Worm (Caenorhabditis elegans) whole organism, late embryonic: ENCODE results near the gene C31E10.11.

Experiments
- C08G9.2 ChIP-seq: sonication (generic microtip); optimal IDR thresholded peaks from 2 replicates; lab custom pipeline; 2016; ENCODE audit warnings: mild to moderate bottlenecking, missing genetic modification characterization, moderate library complexity, missing compliant biosample characterization
- F13H6.1 ChIP-seq: sonication (generic microtip); optimal IDR thresholded peaks from 2 replicates; lab custom pipeline; 2016; ENCODE audit warnings: missing genetic modification characterization, missing compliant biosample characterization
- K09A11.1 ChIP-seq: sonication (generic microtip); optimal IDR thresholded peaks from 2 replicates; lab custom pipeline; 2017; ENCODE audit warnings: antibody characterized with exemption, mild to moderate bottlenecking, missing genetic modification characterization, missing compliant biosample characterization; ENCODE audit not compliant: insufficient read depth
- T23F11.4 ChIP-seq: fragments of 200-800 bp; sonication (Bioruptor generic); optimal IDR thresholded peaks from 2 replicates; lab custom pipeline; 2018; ENCODE audit warnings: mild to moderate bottlenecking, missing genetic modification characterization, missing compliant biosample characterization
- Y22D7AL.16 ChIP-seq: sonication (generic microtip); optimal IDR thresholded peaks from 2 replicates; lab custom pipeline; 2016; ENCODE audit warnings: missing genetic modification characterization, missing compliant biosample characterization
- ahr-1 ChIP-seq: sonication (generic microtip); optimal IDR thresholded peaks from 2 replicates; lab custom pipeline; 2016; ENCODE audit warnings: missing genetic modification characterization, missing compliant biosample characterization
- ama-1 ChIP-seq: fragments of 150-350 bp; optimal IDR thresholded peaks from 2 replicates; lab custom pipeline; 2014
- ceh-18 ChIP-seq: sonication (generic microtip); optimal IDR thresholded peaks from 2 replicates; lab custom pipeline; 2016; ENCODE audit warnings: missing genetic modification characterization, missing compliant biosample characterization
- ceh-19 ChIP-seq: fragments of 200-800 bp; sonication (Bioruptor generic); optimal IDR thresholded peaks from 2 replicates; lab custom pipeline; 2018; ENCODE audit warnings: mild to moderate bottlenecking, missing genetic modification characterization, missing compliant biosample characterization
- ceh-30 ChIP-seq: fragments of 150-350 bp; optimal IDR thresholded peaks from 2 replicates; lab custom pipeline; 2014; ENCODE audit warnings: missing biosample characterization, missing genetic modification characterization
- ceh-31 ChIP-seq: sonication (generic microtip); optimal IDR thresholded peaks from 2 replicates; lab custom pipeline; 2016; ENCODE audit warnings: missing genetic modification characterization, missing compliant biosample characterization
- ceh-34 ChIP-seq: sonication (generic microtip); optimal IDR thresholded peaks from 2 replicates; lab custom pipeline; 2016; ENCODE audit warnings: mild to moderate bottlenecking, missing genetic modification characterization, missing compliant biosample characterization
- ceh-45 ChIP-seq: fragments of 200-800 bp; sonication (Bioruptor generic); IDR thresholded peaks from 2 replicates; pipeline ENCODE4 v1.3.6; 2022; ENCODE audit warnings: missing genetic modification reagents, missing genetic modification characterization, missing compliant biosample characterization
- ceh-48 ChIP-seq: sonication (generic microtip); optimal IDR thresholded peaks from 2 replicates; lab custom pipeline; 2016; ENCODE audit warnings: missing genetic modification characterization, inconsistent platforms, missing compliant biosample characterization
- ceh-9 ChIP-seq: sonication (generic microtip); optimal IDR thresholded peaks from 2 replicates; lab custom pipeline; 2016; ENCODE audit warnings: mild to moderate bottlenecking, missing genetic modification characterization, inconsistent platforms, missing compliant biosample characterization
- elt-2 ChIP-seq: sonication (generic microtip); optimal IDR thresholded peaks from 2 replicates; lab custom pipeline; 2016; ENCODE audit warnings: missing genetic modification reagents, missing genetic modification characterization, missing compliant biosample characterization
- elt-4 ChIP-seq: sonication (generic microtip); optimal IDR thresholded peaks from 2 replicates; lab custom pipeline; 2016; ENCODE audit warnings: missing genetic modification characterization, missing compliant biosample characterization
- ets-4 ChIP-seq: sonication (generic microtip); optimal IDR thresholded peaks from 2 replicates; lab custom pipeline; 2016; ENCODE audit warnings: missing genetic modification characterization, missing compliant biosample characterization
- eyg-1 ChIP-seq: sonication (generic microtip); optimal IDR thresholded peaks from 2 replicates; lab custom pipeline; 2016; ENCODE audit warnings: missing genotype, missing genetic modification characterization, missing compliant biosample characterization
- fax-1 ChIP-seq: sonication (generic microtip); optimal IDR thresholded peaks from 2 replicates; lab custom pipeline; 2016; ENCODE audit warnings: missing genotype, missing genetic modification characterization, missing compliant biosample characterization
- fkh-10 ChIP-seq: fragments of 150-350 bp; optimal IDR thresholded peaks from 2 replicates; lab custom pipeline; 2014; ENCODE audit warnings: missing biosample characterization, missing genetic modification reagents, missing genetic modification characterization
- fkh-6 ChIP-seq: sonication (generic microtip); optimal IDR thresholded peaks from 2 replicates; lab custom pipeline; 2016; ENCODE audit warnings: missing genetic modification characterization, missing compliant biosample characterization
- hlh-15 ChIP-seq: sonication (generic microtip); optimal IDR thresholded peaks from 2 replicates; lab custom pipeline; 2016; ENCODE audit warnings: missing genetic modification characterization, missing compliant biosample characterization
- hlh-8 ChIP-seq: sonication (generic microtip); optimal IDR thresholded peaks from 2 replicates; lab custom pipeline; 2016; ENCODE audit warnings: missing genotype, missing genetic modification characterization, missing compliant biosample characterization
- lim-6 ChIP-seq: sonication (generic microtip); optimal IDR thresholded peaks from 2 replicates; lab custom pipeline; 2016; ENCODE audit warnings: missing genetic modification characterization, missing compliant biosample characterization
- lin-11 ChIP-seq: fragments of 200-800 bp; sonication (Bioruptor generic); optimal IDR thresholded peaks from 2 replicates; lab custom pipeline; 2018; ENCODE audit warnings: mild to moderate bottlenecking, missing genetic modification characterization, missing compliant biosample characterization
- madf-2 ChIP-seq: sonication (generic microtip); optimal IDR thresholded peaks from 2 replicates; lab custom pipeline; 2017; ENCODE audit warnings: missing genetic modification characterization, missing compliant biosample characterization
- mec-3 ChIP-seq: sonication (generic microtip); optimal IDR thresholded peaks from 2 replicates; lab custom pipeline; 2016; ENCODE audit warnings: borderline replicate concordance, missing genetic modification characterization, missing compliant biosample characterization
- nfya-1 ChIP-seq: sonication (generic microtip); optimal IDR thresholded peaks from 2 replicates; lab custom pipeline; 2017; ENCODE audit warnings: missing genetic modification characterization, mild to moderate bottlenecking, missing compliant biosample characterization, antibody characterized with exemption, moderate library complexity
- nhr-232 ChIP-seq: sonication (generic microtip); optimal IDR thresholded peaks from 2 replicates; lab custom pipeline; 2016; ENCODE audit warnings: missing genetic modification characterization, missing compliant biosample characterization
- npax-4 ChIP-seq: sonication (generic microtip); optimal IDR thresholded peaks from 2 replicates; lab custom pipeline; 2016; ENCODE audit warnings: missing genetic modification characterization, missing compliant biosample characterization
- odd-2 ChIP-seq: sonication (generic microtip); optimal IDR thresholded peaks from 2 replicates; lab custom pipeline; 2017; ENCODE audit warnings: antibody characterized with exemption, mild to moderate bottlenecking, missing genetic modification characterization, missing compliant biosample characterization
- pag-3 ChIP-seq: sonication (generic microtip); optimal IDR thresholded peaks from 2 replicates; lab custom pipeline; 2016; ENCODE audit warnings: missing compliant biosample characterization, missing genetic modification characterization, borderline replicate concordance
- pax-1 ChIP-seq: fragments of 150-350 bp; optimal IDR thresholded peaks from 2 replicates; lab custom pipeline; 2014; ENCODE audit warnings: missing biosample characterization, missing genetic modification characterization
- pha-2 ChIP-seq: sonication (generic microtip); optimal IDR thresholded peaks from 2 replicates; lab custom pipeline; 2017; ENCODE audit warnings: mild to moderate bottlenecking, missing genetic modification characterization, missing compliant biosample characterization
- pha-4 ChIP-seq: fragments of 150-350 bp; optimal IDR thresholded peaks from 2 replicates; lab custom pipeline; 2018; ENCODE audit warnings: missing biosample characterization, missing genetic modification reagents, missing genetic modification characterization
- pqm-1 ChIP-seq: sonication (generic microtip); optimal IDR thresholded peaks from 2 replicates; lab custom pipeline; 2016; ENCODE audit warnings: missing genetic modification characterization, missing compliant biosample characterization
- ref-2 ChIP-seq: sonication (generic microtip); optimal IDR thresholded peaks from 2 replicates; lab custom pipeline; 2016; ENCODE audit warnings: missing genetic modification characterization, missing compliant biosample characterization
- rnt-1 ChIP-seq: sonication (generic microtip); optimal IDR thresholded peaks from 2 replicates; lab custom pipeline; 2016; ENCODE audit warnings: missing genetic modification characterization, missing compliant biosample characterization
- syd-9 ChIP-seq: sonication (generic microtip); optimal IDR thresholded peaks from 2 replicates; lab custom pipeline; 2016; ENCODE audit warnings: mild to moderate bottlenecking, missing genetic modification characterization, moderate library complexity, missing compliant biosample characterization
- tbx-2 ChIP-seq: sonication (generic microtip); optimal IDR thresholded peaks from 2 replicates; lab custom pipeline; 2016; ENCODE audit warnings: missing genetic modification characterization, missing compliant biosample characterization
- tbx-7 ChIP-seq: sonication (generic microtip); optimal IDR thresholded peaks from 2 replicates; lab custom pipeline; 2016; ENCODE audit warnings: missing genotype, missing genetic modification characterization, missing compliant biosample characterization
- ttx-3 ChIP-seq: sonication (generic microtip); optimal IDR thresholded peaks from 2 replicates; lab custom pipeline; 2016; ENCODE audit warnings: missing genetic modification reagents, missing genetic modification characterization, missing compliant biosample characterization
- unc-3 ChIP-seq, 2 experiments: fragments of 200-800 bp in 1 of 2; sonication (Bioruptor generic) in 1 of 2; sonication (generic microtip) in 1 of 2; conservative IDR thresholded peaks in 1 of 2; optimal IDR thresholded peaks in 1 of 2; 2 replicates each; pipeline versions ENCODE4 v1.3.6 to Lab custom; 2016 to 2022; ENCODE audit warnings: missing compliant biosample characterization in 2 of 2, missing genetic modification characterization in 2 of 2, missing genetic modification reagents in 1 of 2
- unc-42 ChIP-seq: sonication (generic microtip); optimal IDR thresholded peaks from 2 replicates; lab custom pipeline; 2016; ENCODE audit warnings: missing genotype, missing genetic modification characterization, missing compliant biosample characterization
- unc-55 ChIP-seq: sonication (generic microtip); optimal IDR thresholded peaks from 2 replicates; lab custom pipeline; 2017; ENCODE audit warnings: missing biosample characterization, missing genetic modification reagents, missing genetic modification characterization
- unc-86 ChIP-seq: sonication (generic microtip); optimal IDR thresholded peaks from 2 replicates; lab custom pipeline; 2016; ENCODE audit warnings: missing genetic modification characterization, missing compliant biosample characterization
- zip-5 ChIP-seq: sonication (generic microtip); optimal IDR thresholded peaks from 2 replicates; lab custom pipeline; 2016; ENCODE audit warnings: missing genetic modification characterization, missing compliant biosample characterization
- ztf-16 ChIP-seq: sonication (generic microtip); optimal IDR thresholded peaks from 2 replicates; lab custom pipeline; 2017; ENCODE audit warnings: missing genetic modification characterization, missing compliant biosample characterization

The C31E10.11 gene

ce11 chrX:13973769-13974168, 16.8 kb downstream of the C31E10.11 start:
- TF ChIP-seq unc-42 (tag; lab: Kevin White, UChicago) (peak; percentile 57), ceh-18 (tag; lab: Kevin White, UChicago) (peak; percentile 76), unc-55 (GFP tag; lab: Kevin White, UChicago) (peak; percentile 27), ceh-19 (no peak), ceh-34 (tag; lab: Kevin White, UChicago) (peak; percentile 28), ceh-31 (tag; lab: Kevin White, UChicago) (peak; percentile 13), tbx-2 (tag; lab: Kevin White, UChicago) (peak; percentile 7), ama-1 (lab: Kevin White, UChicago) (no peak)

DNA sequence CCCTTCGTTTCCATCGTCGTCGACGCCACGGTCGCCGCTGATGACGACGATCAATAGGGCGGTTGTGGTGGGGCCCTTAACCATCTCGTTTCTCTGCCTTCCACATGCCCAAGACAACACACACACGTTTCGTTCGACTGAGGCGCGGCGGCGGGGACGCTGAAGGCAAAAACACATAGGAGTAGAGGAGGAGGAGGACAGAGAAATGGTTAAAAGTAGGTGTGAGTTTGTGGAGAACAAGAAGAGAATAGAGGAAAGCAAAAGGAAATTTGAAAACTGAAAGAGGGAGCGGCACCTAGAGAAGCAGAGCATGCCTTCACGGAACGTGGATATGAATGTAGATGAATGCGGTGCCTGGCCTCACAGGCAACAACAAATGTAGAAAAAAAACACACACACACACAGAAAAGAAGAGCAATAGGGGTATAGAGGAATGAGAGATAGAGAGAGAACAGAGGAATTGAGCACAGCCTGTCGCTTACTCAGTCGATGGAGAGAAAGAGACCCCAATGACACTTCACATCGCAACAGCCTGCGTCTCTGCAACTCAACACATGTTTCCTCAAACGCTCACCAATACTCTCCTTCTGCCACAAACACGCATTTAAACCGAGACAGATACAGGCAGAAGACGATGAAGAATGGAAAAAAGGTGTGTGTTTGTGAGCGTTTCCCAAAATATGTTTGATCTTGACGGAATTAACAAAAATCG, 21.2 kb downstream of the C31E10.11 start:
- TF ChIP-seq madf-2 (tag; lab: Kevin White, UChicago) (peak; percentile 51), syd-9 (tag; lab: Kevin White, UChicago) (no peak), eyg-1 (no peak), nfya-1 (tag; lab: Kevin White, UChicago) (peak; percentile 56), pax-1 (tag; lab: Kevin White, UChicago) (no peak), K09A11.1 (tag; lab: Kevin White, UChicago) (no peak), ttx-3 (tag; lab: Kevin White, UChicago) (no peak), unc-86 (tag; lab: Kevin White, UChicago) (no peak), ztf-16 (tag; lab: Kevin White, UChicago) (peak; percentile 22), fkh-10 (GFP tag; lab: Kevin White, UChicago) (no peak), rnt-1 (tag; lab: Kevin White, UChicago) (no peak), lim-6 (tag; lab: Kevin White, UChicago) (no peak), ets-4 (peak; percentile 19), ceh-31 (tag; lab: Kevin White, UChicago) (peak; percentile 48), elt-2 (tag; lab: Kevin White, UChicago) (peak; percentile 35), npax-4 (tag; lab: Kevin White, UChicago) (no peak), ceh-45 (GFP tag; lab: Robert Waterston, UW) (no peak), ceh-30 (tag; lab: Kevin White, UChicago) (no peak), ref-2 (tag; lab: Kevin White, UChicago) (peak; percentile 50), tbx-7 (tag; lab: Kevin White, UChicago) (no peak), odd-2 (tag; lab: Kevin White, UChicago) (no peak), ceh-9 (tag; lab: Kevin White, UChicago) (no peak), ahr-1 (tag; lab: Kevin White, UChicago) (no peak), F13H6.1 (no peak), ceh-19 (no peak), tbx-2 (tag; lab: Kevin White, UChicago) (peak; percentile 64), hlh-8 (peak; percentile 11), pag-3 (tag; lab: Kevin White, UChicago) (no peak), fax-1 (tag; lab: Kevin White, UChicago) (no peak), hlh-15 (tag; lab: Kevin White, UChicago) (no peak), ama-1 (lab: Kevin White, UChicago) (no peak), unc-3 (GFP tag; conservative IDR thresholded peaks at IDR 0.05; lab: Robert Waterston, UW) (no peak), unc-3 (tag; optimal IDR thresholded peaks at IDR 0.05; lab: Kevin White, UChicago) (no peak), pha-4 (no peak), unc-42 (tag; lab: Kevin White, UChicago) (peak; percentile 45), ceh-18 (tag; lab: Kevin White, UChicago) (peak; percentile 73), T23F11.4 (GFP tag; lab: Kevin White, UChicago) (no peak), zip-5 (no peak), lin-11 (tag; lab: Kevin White, UChicago) (no peak), Y22D7AL.16 (tag; lab: Kevin White, UChicago) (no peak), pqm-1 (tag; lab: Kevin White, UChicago) (no peak), unc-55 (GFP tag; lab: Kevin White, UChicago) (peak; percentile 71), mec-3 (tag; lab: Kevin White, UChicago) (no peak), ceh-48 (tag; lab: Kevin White, UChicago) (no peak), nhr-232 (tag; lab: Kevin White, UChicago) (no peak), fkh-6 (tag; lab: Kevin White, UChicago) (peak; percentile 38), elt-4 (tag; lab: Kevin White, UChicago) (no peak), C08G9.2 (peak; percentile 3), pha-2 (tag; lab: Kevin White, UChicago) (no peak)
